Worm (Caenorhabditis elegans) whole organism, young adult: Measurements from ENCODE around the gene Y27F2A.10.
"Not testable (repeated sequence)": the region's sequence is repeated elsewhere in the genome, so short reads cannot be mapped to it uniquely, and the experiment has no call there.

ENCODE experiments used
- B0019.2 ChIP-seq: fragments of 200-800 bp; sonication (Bioruptor generic); conservative IDR thresholded peaks from 2 replicates; pipeline ENCODE4 v1.3.6; 2022; ENCODE audit warnings: missing genetic modification reagents, missing genetic modification characterization, missing compliant biosample characterization
- F10E7.11 ChIP-seq: sonication (generic microtip); optimal IDR thresholded peaks from 2 replicates; lab custom pipeline; 2017; ENCODE audit warnings: mild to moderate bottlenecking, missing genetic modification characterization, moderate library complexity, missing compliant biosample characterization
- F23B12.7 ChIP-seq: sonication (generic microtip); optimal IDR thresholded peaks from 2 replicates; lab custom pipeline; 2017; ENCODE audit warnings: missing genetic modification characterization, mild to moderate bottlenecking, missing compliant biosample characterization, antibody characterized with exemption, moderate library complexity; ENCODE audit not compliant: insufficient read depth
- F33H1.4 ChIP-seq: fragments of 200-800 bp; sonication (Bioruptor generic); IDR thresholded peaks from 2 replicates; pipeline ENCODE4 v1.3.6; 2022; ENCODE audit warnings: missing genetic modification reagents, missing genetic modification characterization, missing compliant biosample characterization
- F37B4.10 ChIP-seq: fragments of 200-800 bp; sonication (Bioruptor generic); IDR thresholded peaks from 2 replicates; pipeline ENCODE4 v1.3.6; 2022; ENCODE audit warnings: missing genetic modification characterization, missing compliant biosample characterization
- F49E8.2 ChIP-seq: sonication (generic microtip); optimal IDR thresholded peaks from 3 replicates; lab custom pipeline; 2017; ENCODE audit warnings: missing genetic modification characterization, mild to moderate bottlenecking, missing compliant biosample characterization, antibody characterized with exemption, moderate library complexity; ENCODE audit not compliant: insufficient read depth
- F57C9.4 ChIP-seq: sonication (generic microtip); optimal IDR thresholded peaks from 2 replicates; lab custom pipeline; 2017; ENCODE audit warnings: mild to moderate bottlenecking, missing genetic modification characterization, missing compliant biosample characterization
- K11D2.4 ChIP-seq: fragments of 200-800 bp; sonication (Bioruptor generic); IDR thresholded peaks from 2 replicates; pipeline ENCODE4 v1.3.6; 2022; ENCODE audit warnings: missing genetic modification reagents, missing genetic modification characterization, missing compliant biosample characterization
- T07F8.4 ChIP-seq: sonication (generic microtip); optimal IDR thresholded peaks from 2 replicates; lab custom pipeline; 2016; ENCODE audit warnings: mild to moderate bottlenecking, missing genetic modification characterization, moderate library complexity, missing compliant biosample characterization
- T26A5.8 ChIP-seq: sonication (generic microtip); optimal IDR thresholded peaks from 2 replicates; lab custom pipeline; 2016; ENCODE audit warnings: missing genetic modification characterization, missing compliant biosample characterization
- Y95B8A.8 ChIP-seq: fragments of 200-800 bp; sonication (Bioruptor generic); IDR thresholded peaks from 2 replicates; pipeline ENCODE4 v1.3.6; 2022; ENCODE audit warnings: missing genetic modification reagents, missing genetic modification characterization, missing compliant biosample characterization
- aptf-2 ChIP-seq: fragments of 200-800 bp; sonication (Bioruptor generic); conservative IDR thresholded peaks from 2 replicates; pipeline ENCODE4 v1.3.6; 2022; ENCODE audit warnings: missing genetic modification reagents, missing genetic modification characterization, missing compliant biosample characterization
- aptf-3 ChIP-seq: fragments of 200-800 bp; sonication (Bioruptor generic); IDR thresholded peaks from 2 replicates; pipeline ENCODE4 v1.3.6; 2022; ENCODE audit warnings: missing genetic modification characterization, missing compliant biosample characterization
- ceh-79 ChIP-seq: sonication (generic microtip); optimal IDR thresholded peaks from 2 replicates; lab custom pipeline; 2017; ENCODE audit warnings: mild to moderate bottlenecking, missing genetic modification characterization, missing compliant biosample characterization
- chd-7 ChIP-seq: sonication (generic microtip); optimal IDR thresholded peaks from 2 replicates; lab custom pipeline; 2016; ENCODE audit warnings: mild to moderate bottlenecking, missing genetic modification characterization, moderate library complexity, missing compliant biosample characterization
- dpl-1 ChIP-seq: fragments of 150-350 bp; optimal IDR thresholded peaks from 2 replicates; lab custom pipeline; 2014; ENCODE audit warnings: missing biosample characterization, missing genetic modification reagents, missing genetic modification characterization
- hlh-12 ChIP-seq: sonication (generic microtip); optimal IDR thresholded peaks from 2 replicates; lab custom pipeline; 2016; ENCODE audit warnings: missing genetic modification characterization, missing compliant biosample characterization
- hrde-1 ChIP-seq: sonication (generic microtip); optimal IDR thresholded peaks from 2 replicates; lab custom pipeline; 2016; ENCODE audit warnings: missing genetic modification characterization, mild to moderate bottlenecking, missing compliant biosample characterization, moderate library complexity, missing genotype, missing genetic modification reagents, borderline replicate concordance
- lin-54 ChIP-seq: fragments of 200-800 bp; sonication (Bioruptor generic); optimal IDR thresholded peaks from 2 replicates; lab custom pipeline; 2018; ENCODE audit warnings: mild to moderate bottlenecking, missing genetic modification characterization, missing compliant biosample characterization
- mxl-1 ChIP-seq: sonication (generic microtip); optimal IDR thresholded peaks from 2 replicates; lab custom pipeline; 2016; ENCODE audit warnings: missing genetic modification characterization, missing compliant biosample characterization
- nfya-1 ChIP-seq: sonication (generic microtip); optimal IDR thresholded peaks from 2 replicates; lab custom pipeline; 2017; ENCODE audit warnings: antibody characterized with exemption, missing compliant biosample characterization, missing genetic modification characterization, borderline replicate concordance; ENCODE audit not compliant: insufficient read depth
- nhr-90 ChIP-seq: sonication (generic microtip); optimal IDR thresholded peaks from 2 replicates; lab custom pipeline; 2016; ENCODE audit warnings: missing genotype, mild to moderate bottlenecking, missing genetic modification characterization, missing compliant biosample characterization
- pha-4 ChIP-seq: fragments of 150-350 bp; sonication (generic microtip); optimal IDR thresholded peaks from 2 replicates; lab custom pipeline; 2014; ENCODE audit warnings: missing biosample characterization, missing genetic modification reagents, missing genetic modification characterization
- rcor-1 ChIP-seq: fragments of 200-800 bp; sonication (Bioruptor generic); IDR thresholded peaks from 2 replicates; pipeline ENCODE4 v1.3.6; 2022; ENCODE audit warnings: missing genetic modification reagents, missing genetic modification characterization, missing compliant biosample characterization
- snpc-1.1 ChIP-seq: sonication (generic microtip); optimal IDR thresholded peaks from 2 replicates; lab custom pipeline; 2017; ENCODE audit warnings: missing genetic modification characterization, mild to moderate bottlenecking, missing compliant biosample characterization, antibody characterized with exemption, moderate library complexity, missing genotype, missing genetic modification reagents; ENCODE audit not compliant: insufficient read depth
- somi-1 ChIP-seq: fragments of 200-800 bp; sonication (Bioruptor generic); optimal IDR thresholded peaks from 2 replicates; lab custom pipeline; 2018; ENCODE audit warnings: mild to moderate bottlenecking, missing genetic modification characterization, missing compliant biosample characterization
- zfh-2 ChIP-seq: fragments of 200-800 bp; sonication (Bioruptor generic); conservative IDR thresholded peaks from 2 replicates; pipeline ENCODE4 v1.3.6; 2022; ENCODE audit warnings: missing genetic modification reagents, missing genetic modification characterization, missing compliant biosample characterization
- zim-3 ChIP-seq: sonication (generic microtip); optimal IDR thresholded peaks from 2 replicates; lab custom pipeline; 2017; ENCODE audit warnings: mild to moderate bottlenecking, missing genetic modification characterization, moderate library complexity, missing compliant biosample characterization
- ztf-22 ChIP-seq: fragments of 200-800 bp; sonication (Bioruptor generic); optimal IDR thresholded peaks from 2 replicates; lab custom pipeline; 2018; ENCODE audit warnings: mild to moderate bottlenecking, missing genetic modification characterization, moderate library complexity, missing compliant biosample characterization
- ztf-26 ChIP-seq: sonication (generic microtip); optimal IDR thresholded peaks from 2 replicates; lab custom pipeline; 2017; ENCODE audit warnings: missing genetic modification characterization, missing compliant biosample characterization
- ztf-6 ChIP-seq: fragments of 200-800 bp; sonication (Bioruptor generic); IDR thresholded peaks from 2 replicates; pipeline ENCODE4 v1.3.6; 2022; ENCODE audit warnings: missing genetic modification reagents, missing genetic modification characterization, missing compliant biosample characterization

Gene Y27F2A.10

DNA sequence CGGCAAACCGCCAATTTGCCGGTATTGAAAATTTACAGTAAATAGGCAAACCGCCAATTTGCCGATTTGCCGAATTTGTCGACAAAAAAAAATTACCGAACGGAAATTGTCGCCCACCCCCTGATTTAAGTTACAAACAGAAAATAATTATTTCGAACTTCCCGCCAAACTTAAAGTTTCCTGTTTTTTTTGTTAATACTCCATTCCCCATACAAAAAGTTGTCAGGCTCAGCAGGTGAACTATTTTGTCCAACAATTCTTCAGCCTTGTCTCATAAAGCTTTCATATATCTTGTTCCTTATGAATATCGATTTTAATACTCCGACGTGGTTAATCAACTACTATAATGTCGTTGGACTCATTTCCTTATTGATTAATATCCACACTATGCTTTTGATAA, 31.3 kb upstream of the Y27F2A.10 start, which contains the start of gene sri-50:
sri-50 (plus strand) TSS at position 301 of the 400 bp plus-strand sequence.
- TF ChIP-seq B0019.2 (no peak), mxl-1 (no peak), ceh-79 (tag; lab: Kevin White, UChicago) (no peak), rcor-1 (no peak), F23B12.7 (tag; lab: Kevin White, UChicago) (no peak), zfh-2 (no peak), F57C9.4 (tag; lab: Kevin White, UChicago) (no peak), zim-3 (tag; lab: Kevin White, UChicago) (no peak), aptf-3 (GFP tag; lab: Robert Waterston, UW) (no peak), F33H1.4 (no peak), F37B4.10 (GFP tag; lab: Robert Waterston, UW) (no peak), nhr-90 (no peak), T26A5.8 (no peak), lin-54 (GFP tag; lab: Kevin White, UChicago) (no peak), ztf-6 (GFP tag; lab: Robert Waterston, UW) (no peak)

DNA sequence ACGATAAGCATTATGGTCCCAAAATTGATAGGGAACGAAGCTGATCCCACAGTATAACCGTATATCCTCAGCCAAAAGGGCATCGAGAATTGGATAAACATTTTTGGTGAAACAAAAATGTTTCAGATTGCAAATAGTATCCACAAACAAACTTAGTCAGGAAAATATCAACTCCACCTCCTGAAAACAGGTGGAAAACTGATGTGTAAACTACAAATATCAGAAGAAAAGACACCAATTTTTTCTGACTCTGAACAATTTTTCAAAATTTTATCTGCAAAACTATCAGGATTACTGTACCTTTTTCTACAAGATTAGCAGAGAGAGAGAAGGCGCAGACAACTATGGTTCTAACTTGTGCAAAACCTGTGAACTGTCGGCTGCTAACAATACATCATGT, 30.4 kb upstream of the Y27F2A.10 start, which contains the start of gene sri-53:
sri-53 (minus strand) TSS at position 101 of the 400 bp plus-strand sequence.
- TF ChIP-seq aptf-2 (GFP tag; lab: Robert Waterston, UW): no peak
- no peak for TF ChIP-seq dpl-1 (GFP tag; lab: Kevin White, UChicago)
- no peak for TF ChIP-seq hlh-12 (tag; lab: Kevin White, UChicago)
- no peak for TF ChIP-seq somi-1 (GFP tag; lab: Kevin White, UChicago)
- no peak for TF ChIP-seq T07F8.4 (tag; lab: Kevin White, UChicago)
- TF ChIP-seq Y95B8A.8 (GFP tag; lab: Robert Waterston, UW): no peak
- no peak for TF ChIP-seq hrde-1

DNA sequence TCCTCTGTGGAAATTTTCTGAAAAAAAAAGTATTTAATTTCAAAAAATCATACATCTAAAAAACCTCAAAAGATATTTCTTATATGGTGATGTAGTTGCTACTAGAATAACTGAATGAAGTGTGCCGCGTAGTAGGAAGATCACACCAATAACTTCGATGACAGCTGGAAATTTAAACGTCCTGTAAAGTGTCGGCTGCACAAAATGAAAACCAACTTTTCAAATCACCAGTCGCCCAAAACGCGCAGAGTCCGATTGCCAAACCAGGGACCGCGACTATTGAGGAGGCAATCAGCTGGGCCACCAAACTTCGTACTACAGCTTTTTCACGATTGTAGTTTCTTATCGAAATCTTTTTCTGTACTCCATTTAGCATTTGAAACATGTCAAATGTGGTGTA, 29.2 kb upstream of the Y27F2A.10 start, which contains the start of gene sri-48:
sri-48 (minus strand) TSS at position 101 of the 400 bp plus-strand sequence.
- TF ChIP-seq lin-54 (GFP tag; lab: Kevin White, UChicago); snpc-1.1 (tag; lab: Kevin White, UChicago); ztf-22 (GFP tag; lab: Kevin White, UChicago): not testable (repeated sequence)

DNA sequence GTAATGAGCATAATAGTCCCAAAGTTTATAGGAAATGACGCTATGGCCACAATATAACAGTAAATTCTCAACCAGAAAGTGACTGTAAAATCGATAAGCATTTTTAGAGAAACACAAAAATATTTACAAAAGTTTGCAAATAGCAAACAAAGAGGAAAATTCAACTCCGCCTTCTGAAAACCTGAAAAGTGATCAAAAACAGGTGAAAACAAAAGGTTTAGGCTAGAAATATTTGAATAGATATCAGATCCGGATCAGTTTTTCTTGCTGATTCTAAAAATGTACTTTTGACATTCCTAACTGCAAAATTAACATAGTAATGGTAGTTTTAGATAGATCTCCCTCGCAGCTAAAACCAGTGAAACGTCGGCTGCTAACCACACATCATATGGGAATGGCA, 26.9 kb upstream of the Y27F2A.10 start, which contains the start of gene sri-51:
sri-51 (minus strand) TSS at position 101 of the 400 bp plus-strand sequence.
- no peak for TF ChIP-seq K11D2.4
- no peak for TF ChIP-seq pha-4 (tag; lab: Kevin White, UChicago)
- no peak for TF ChIP-seq B0019.2
- TF ChIP-seq F49E8.2 (tag; lab: Kevin White, UChicago): no peak
- no peak for TF ChIP-seq ztf-26
- no peak for TF ChIP-seq chd-7
- TF ChIP-seq nfya-1: no peak
- no peak for TF ChIP-seq F57C9.4 (tag; lab: Kevin White, UChicago)
- no peak for TF ChIP-seq F10E7.11 (tag; lab: Kevin White, UChicago)

DNA sequence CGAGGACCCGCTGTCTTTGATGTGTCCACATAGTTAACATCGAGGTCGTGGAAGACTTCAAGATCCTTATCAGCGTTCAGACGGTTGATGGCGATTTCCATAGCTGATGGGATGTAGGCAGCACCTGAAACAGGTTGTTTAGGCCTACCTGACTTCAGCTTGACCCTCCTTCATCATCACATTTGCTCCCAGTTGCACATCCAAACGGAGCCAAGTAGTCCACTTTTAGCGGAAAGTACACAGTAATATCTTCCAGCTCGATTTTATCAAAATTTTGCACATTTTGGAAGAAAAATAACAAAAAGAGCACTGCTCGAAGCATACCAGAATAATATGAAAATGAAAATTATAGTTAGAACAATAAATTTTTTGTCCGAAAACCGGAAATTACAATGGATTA, 24.9 kb upstream of the Y27F2A.10 start, which contains the start of gene gcy-15:
gcy-15 (minus strand) TSS at position 101 of the 400 bp plus-strand sequence.
- TF ChIP-seq nfya-1: no peak
